Fruit fly (Drosophila melanogaster): ENCODE measurements around the gene Dsp1.

dm6 chrX:16321037-16321436, 12.4 kb upstream of the Dsp1 start:
- TF ChIP-seq pan (optimal IDR thresholded peaks at IDR 0.05) (no peak), usp (GFP tag; optimal IDR thresholded peaks at IDR 0.05) (no peak)

Data from whole organism.